Worm (Caenorhabditis elegans) whole organism, L1 larva: Measurements from ENCODE around the gene Y22D7AL.11.

Source experiments
- egl-13 ChIP-seq: sonication (generic microtip); optimal IDR thresholded peaks from 2 replicates; lab custom pipeline; 2016; ENCODE audit warnings: missing genotype, missing genetic modification reagents, missing genetic modification characterization, missing compliant biosample characterization
- elt-3 ChIP-seq, 6 experiments: fragments of 150-350 bp in 1 of 6; sonication (generic microtip); optimal IDR thresholded peaks; 2 replicates each; lab custom pipeline; 2017 to 2018; ENCODE audit warnings: missing biosample characterization in 6 of 6, missing genetic modification characterization in 6 of 6, inconsistent platforms in 1 of 6
- lsy-2 ChIP-seq, 2 experiments: fragments of 150-350 bp; optimal IDR thresholded peaks; 2 replicates each; lab custom pipeline; 2014; ENCODE audit warnings: missing biosample characterization in 2 of 2, missing genetic modification characterization in 2 of 2
- nhr-237 ChIP-seq: fragments of 150-350 bp; optimal IDR thresholded peaks from 2 replicates; lab custom pipeline; 2014; ENCODE audit warnings: missing biosample characterization, missing genetic modification characterization
- nhr-28 ChIP-seq: fragments of 150-350 bp; optimal IDR thresholded peaks from 2 replicates; lab custom pipeline; 2014; ENCODE audit warnings: missing biosample characterization, missing genetic modification characterization
- nhr-47 ChIP-seq: sonication (generic microtip); optimal IDR thresholded peaks from 2 replicates; lab custom pipeline; 2016; ENCODE audit warnings: mild to moderate bottlenecking, missing genetic modification characterization, moderate library complexity, missing compliant biosample characterization
- pax-3 ChIP-seq: fragments of 200-800 bp; sonication (Bioruptor generic); optimal IDR thresholded peaks from 2 replicates; lab custom pipeline; 2018; ENCODE audit warnings: mild to moderate bottlenecking, missing genetic modification characterization, moderate library complexity, missing compliant biosample characterization
- tbx-2 ChIP-seq: sonication (generic microtip); optimal IDR thresholded peaks from 2 replicates; lab custom pipeline; 2016; ENCODE audit warnings: missing genetic modification characterization, missing compliant biosample characterization
- tlp-1 ChIP-seq: fragments of 150-350 bp; optimal IDR thresholded peaks from 2 replicates; lab custom pipeline; 2014; ENCODE audit warnings: missing biosample characterization, missing genetic modification characterization
- vab-15 ChIP-seq: sonication (generic microtip); optimal IDR thresholded peaks from 2 replicates; lab custom pipeline; 2017; ENCODE audit warnings: missing genotype, mild to moderate bottlenecking, missing genetic modification characterization, missing compliant biosample characterization
- zag-1 ChIP-seq: fragments of 150-350 bp; optimal IDR thresholded peaks from 2 replicates; lab custom pipeline; 2014; ENCODE audit warnings: missing biosample characterization, missing genetic modification characterization

DNA sequence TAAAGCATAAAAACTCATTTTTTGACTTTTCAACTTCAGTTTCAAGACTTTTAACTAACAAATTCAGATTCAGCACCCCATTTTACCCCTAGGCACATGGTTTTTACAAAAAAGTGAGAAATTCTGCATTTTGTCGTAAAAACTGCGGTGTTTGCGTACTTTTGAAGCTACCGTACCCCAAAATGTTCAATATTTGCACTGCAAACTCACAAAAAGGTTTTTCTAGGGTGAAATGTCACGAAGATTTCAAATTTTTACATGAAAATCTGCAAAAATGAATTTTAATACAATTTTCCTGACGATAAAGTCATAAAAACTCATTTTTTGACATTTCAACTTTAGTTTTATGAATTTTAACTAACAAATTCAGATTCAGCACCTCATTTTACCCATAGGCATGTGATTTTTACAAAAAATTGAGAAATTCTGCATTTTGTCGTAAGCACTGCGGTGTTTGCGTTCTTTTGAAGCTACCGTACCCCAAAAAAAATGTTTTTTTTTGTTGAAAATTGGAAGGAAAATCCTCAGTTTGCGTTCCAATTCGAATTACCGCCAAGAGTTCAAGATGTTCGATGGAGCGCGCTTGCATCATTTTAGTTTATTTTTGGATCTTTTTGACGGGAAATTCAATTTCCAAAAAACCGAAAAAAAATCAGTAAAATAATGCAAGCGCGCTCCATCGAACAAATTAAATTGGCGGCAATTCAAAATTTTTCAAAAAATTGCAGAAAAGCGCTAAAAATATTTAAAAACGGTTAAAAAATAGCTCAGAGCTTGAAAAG is 17.7 kb downstream of the Y22D7AL.11 start:
- TF ChIP-seq elt-3 (tag; optimal IDR thresholded peaks at IDR 0.05; lab: Kevin White, UChicago) (no peak), egl-13 (no peak), zag-1 (no peak), vab-15 (tag; lab: Kevin White, UChicago) (no peak), tlp-1 (tag; lab: Kevin White, UChicago) (no peak), nhr-237 (tag; lab: Kevin White, UChicago) (no peak), pax-3 (tag; lab: Kevin White, UChicago) (no peak), nhr-47 (peak; percentile 31), tbx-2 (tag; lab: Kevin White, UChicago) (no peak), lsy-2 (tag; optimal IDR thresholded peaks at IDR 0.05; lab: Kevin White, UChicago) (peak; percentile 47 to 81), nhr-28 (tag; lab: Kevin White, UChicago) (no peak)
